Worm (Caenorhabditis elegans) whole organism, mixed stage, embryonic: ENCODE measurements around the gene K09D9.9.

Experiments used
- M03D4.4 ChIP-seq: sonication (generic microtip); optimal IDR thresholded peaks from 2 replicates; lab custom pipeline; 2017; ENCODE audit warnings: mild to moderate bottlenecking, missing genetic modification characterization, missing compliant biosample characterization
- bed-3 ChIP-seq: fragments of 200-800 bp; sonication (Bioruptor generic); optimal IDR thresholded peaks from 3 replicates; lab custom pipeline; 2018; ENCODE audit warnings: mild to moderate bottlenecking, missing genetic modification characterization, moderate library complexity, missing compliant biosample characterization
- blmp-1 ChIP-seq: fragments of 150-350 bp; optimal IDR thresholded peaks from 2 replicates; lab custom pipeline; 2014; ENCODE audit warnings: missing biosample characterization, missing genetic modification characterization
- ceh-39 ChIP-seq: fragments of 150-350 bp; optimal IDR thresholded peaks from 2 replicates; lab custom pipeline; 2014; ENCODE audit warnings: missing biosample characterization, missing genetic modification characterization
- ceh-43 ChIP-seq: fragments of 200-800 bp; sonication (Bioruptor generic); optimal IDR thresholded peaks from 2 replicates; lab custom pipeline; 2018; ENCODE audit warnings: mild to moderate bottlenecking, missing genetic modification characterization, moderate library complexity, missing compliant biosample characterization
- ceh-83 ChIP-seq: fragments of 200-800 bp; sonication (Bioruptor generic); optimal IDR thresholded peaks from 2 replicates; lab custom pipeline; 2018; ENCODE audit warnings: mild to moderate bottlenecking, missing genetic modification characterization, missing compliant biosample characterization
- ces-1 ChIP-seq: fragments of 150-350 bp; optimal IDR thresholded peaks from 2 replicates; lab custom pipeline; 2014; ENCODE audit warnings: missing biosample characterization, missing genetic modification reagents, missing genetic modification characterization
- cnd-1 ChIP-seq: fragments of 200-800 bp; sonication (Bioruptor generic); optimal IDR thresholded peaks from 2 replicates; lab custom pipeline; 2018; ENCODE audit warnings: mild to moderate bottlenecking, missing genetic modification characterization, missing compliant biosample characterization
- drap-1 ChIP-seq: fragments of 200-800 bp; sonication (Bioruptor generic); optimal IDR thresholded peaks from 3 replicates; lab custom pipeline; 2018; ENCODE audit warnings: mild to moderate bottlenecking, missing genetic modification characterization, missing compliant biosample characterization
- elt-1 ChIP-seq: sonication (generic microtip); optimal IDR thresholded peaks from 2 replicates; lab custom pipeline; 2017; ENCODE audit warnings: missing genetic modification characterization, mild to moderate bottlenecking, missing compliant biosample characterization, antibody characterized with exemption, moderate library complexity, borderline replicate concordance; ENCODE audit not compliant: insufficient read depth
- elt-3 ChIP-seq: fragments of 150-350 bp; optimal IDR thresholded peaks from 2 replicates; lab custom pipeline; 2014; ENCODE audit warnings: missing biosample characterization, missing genetic modification characterization
- flh-1 ChIP-seq: fragments of 200-800 bp; sonication (Bioruptor generic); optimal IDR thresholded peaks from 2 replicates; lab custom pipeline; 2018; ENCODE audit warnings: mild to moderate bottlenecking, missing genetic modification characterization, moderate library complexity, missing compliant biosample characterization
- ham-2 ChIP-seq: fragments of 200-800 bp; sonication (Bioruptor generic); optimal IDR thresholded peaks from 2 replicates; lab custom pipeline; 2018; ENCODE audit warnings: mild to moderate bottlenecking, missing genetic modification characterization, missing compliant biosample characterization
- hlh-1 ChIP-seq: fragments of 150-350 bp; optimal IDR thresholded peaks from 2 replicates; lab custom pipeline; 2014; ENCODE audit warnings: missing biosample characterization, missing genetic modification reagents, missing genetic modification characterization
- lin-13 ChIP-seq: fragments of 150-350 bp; optimal IDR thresholded peaks from 2 replicates; lab custom pipeline; 2014; ENCODE audit warnings: missing biosample characterization, missing genetic modification characterization
- lin-32 ChIP-seq: fragments of 200-800 bp; sonication (Bioruptor generic); optimal IDR thresholded peaks from 2 replicates; lab custom pipeline; 2018; ENCODE audit warnings: mild to moderate bottlenecking, missing genetic modification characterization, missing compliant biosample characterization
- lsy-2 ChIP-seq: fragments of 150-350 bp; optimal IDR thresholded peaks from 2 replicates; lab custom pipeline; 2014; ENCODE audit warnings: missing biosample characterization, missing genetic modification characterization
- mab-5 ChIP-seq: fragments of 150-350 bp; optimal IDR thresholded peaks from 2 replicates; lab custom pipeline; 2014; ENCODE audit warnings: missing biosample characterization, missing genetic modification characterization
- mep-1 ChIP-seq: fragments of 150-350 bp; optimal IDR thresholded peaks from 2 replicates; lab custom pipeline; 2017; ENCODE audit warnings: missing biosample characterization, missing genetic modification reagents, missing genetic modification characterization, inconsistent platforms
- mls-2 ChIP-seq: sonication (generic microtip); optimal IDR thresholded peaks from 2 replicates; lab custom pipeline; 2016; ENCODE audit warnings: mild to moderate bottlenecking, missing genetic modification characterization, moderate library complexity, missing compliant biosample characterization
- nhr-12 ChIP-seq: fragments of 150-350 bp; optimal IDR thresholded peaks from 2 replicates; lab custom pipeline; 2014; ENCODE audit warnings: missing biosample characterization, missing genetic modification characterization
- nhr-2 ChIP-seq: fragments of 150-350 bp; optimal IDR thresholded peaks from 2 replicates; lab custom pipeline; 2014; ENCODE audit warnings: missing biosample characterization, missing genetic modification characterization
- nhr-237 ChIP-seq: fragments of 150-350 bp; optimal IDR thresholded peaks from 2 replicates; lab custom pipeline; 2014; ENCODE audit warnings: missing biosample characterization, missing genetic modification characterization
- nhr-28 ChIP-seq: fragments of 150-350 bp; optimal IDR thresholded peaks from 2 replicates; lab custom pipeline; 2014; ENCODE audit warnings: missing biosample characterization, missing genetic modification characterization
- nhr-76 ChIP-seq: sonication (generic microtip); optimal IDR thresholded peaks from 2 replicates; lab custom pipeline; 2017; ENCODE audit warnings: missing biosample characterization, missing genetic modification characterization
- pha-4 ChIP-seq: fragments of 150-350 bp; optimal IDR thresholded peaks from 2 replicates; lab custom pipeline; 2018; ENCODE audit warnings: missing biosample characterization, missing genetic modification reagents, missing genetic modification characterization
- sem-2 ChIP-seq: fragments of 200-800 bp; sonication (Bioruptor generic); optimal IDR thresholded peaks from 2 replicates; lab custom pipeline; 2018; ENCODE audit warnings: mild to moderate bottlenecking, missing genetic modification characterization, missing compliant biosample characterization
- snpc-4 ChIP-seq: fragments of 150-350 bp; optimal IDR thresholded peaks from 2 replicates; lab custom pipeline; 2014; ENCODE audit warnings: missing biosample characterization, missing genetic modification characterization
- sptf-1 ChIP-seq: sonication (generic microtip); optimal IDR thresholded peaks from 2 replicates; lab custom pipeline; 2017; ENCODE audit warnings: mild to moderate bottlenecking, missing genetic modification characterization, moderate library complexity, missing compliant biosample characterization
- tbx-8 ChIP-seq: fragments of 200-800 bp; sonication (Bioruptor generic); optimal IDR thresholded peaks from 2 replicates; lab custom pipeline; 2018; ENCODE audit warnings: mild to moderate bottlenecking, missing genetic modification characterization, moderate library complexity, missing compliant biosample characterization
- unc-120 ChIP-seq: sonication (generic microtip); optimal IDR thresholded peaks from 2 replicates; lab custom pipeline; 2017; ENCODE audit warnings: missing genetic modification characterization, missing compliant biosample characterization; ENCODE audit not compliant: poor library complexity, severe bottlenecking
- unc-39 ChIP-seq: fragments of 150-350 bp; optimal IDR thresholded peaks from 2 replicates; lab custom pipeline; 2014; ENCODE audit warnings: missing biosample characterization, missing genetic modification characterization
- unc-62 ChIP-seq: fragments of 150-350 bp; optimal IDR thresholded peaks from 2 replicates; lab custom pipeline; 2014; ENCODE audit warnings: missing biosample characterization, missing genetic modification reagents, missing genetic modification characterization
- ztf-11 ChIP-seq: fragments of 150-350 bp; optimal IDR thresholded peaks from 2 replicates; lab custom pipeline; 2014; ENCODE audit warnings: missing biosample characterization, missing genetic modification characterization

K09D9.9 gene

DNA sequence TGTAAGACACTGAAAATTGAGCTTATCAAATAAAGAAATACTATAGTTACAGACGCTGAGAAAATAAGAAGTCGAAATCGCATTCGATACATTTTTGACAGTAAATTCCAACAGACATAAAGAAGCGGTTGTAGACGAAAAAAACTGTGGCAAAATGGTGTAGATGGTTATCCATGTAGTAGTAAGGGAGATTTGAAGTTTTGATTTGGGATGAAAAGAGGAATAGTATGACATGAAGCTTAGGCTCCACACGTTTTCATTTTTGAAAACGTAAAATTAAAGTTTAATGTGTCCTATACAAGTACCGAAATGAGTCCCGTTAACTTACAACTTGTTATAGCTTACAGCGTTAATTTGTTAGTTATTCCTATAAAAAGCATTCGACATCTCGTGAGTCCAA lies at the start of gene K09D9.9:
TSS of gene K09D9.9 (minus strand) at position 101 of the 400 bp plus-strand sequence.
- TF ChIP-seq unc-62, result no peak
- no peak for TF ChIP-seq nhr-12 (tag; lab: Kevin White, UChicago)
- TF ChIP-seq elt-1, result no peak
- TF ChIP-seq hlh-1, result no peak
- no peak for TF ChIP-seq unc-120 (tag; lab: Kevin White, UChicago)
- TF ChIP-seq unc-39 (tag; lab: Kevin White, UChicago), result no peak
- no peak for TF ChIP-seq blmp-1 (tag; lab: Kevin White, UChicago)
- no peak for TF ChIP-seq ceh-39
- TF ChIP-seq ceh-43 (GFP tag; lab: Kevin White, UChicago), result no peak
- no peak for TF ChIP-seq cnd-1 (tag; lab: Kevin White, UChicago)
- TF ChIP-seq nhr-76 (tag; lab: Kevin White, UChicago), result no peak
- no peak for TF ChIP-seq mls-2
- TF ChIP-seq ztf-11 (tag; lab: Kevin White, UChicago), result no peak
- TF ChIP-seq sem-2 (GFP tag; lab: Kevin White, UChicago), result no peak
- no peak for TF ChIP-seq flh-1 (GFP tag; lab: Kevin White, UChicago)
- TF ChIP-seq nhr-28 (tag; lab: Kevin White, UChicago), result no peak
- TF ChIP-seq sptf-1 (tag; lab: Kevin White, UChicago), result no peak
- no peak for TF ChIP-seq lin-13 (tag; lab: Kevin White, UChicago)

DNA sequence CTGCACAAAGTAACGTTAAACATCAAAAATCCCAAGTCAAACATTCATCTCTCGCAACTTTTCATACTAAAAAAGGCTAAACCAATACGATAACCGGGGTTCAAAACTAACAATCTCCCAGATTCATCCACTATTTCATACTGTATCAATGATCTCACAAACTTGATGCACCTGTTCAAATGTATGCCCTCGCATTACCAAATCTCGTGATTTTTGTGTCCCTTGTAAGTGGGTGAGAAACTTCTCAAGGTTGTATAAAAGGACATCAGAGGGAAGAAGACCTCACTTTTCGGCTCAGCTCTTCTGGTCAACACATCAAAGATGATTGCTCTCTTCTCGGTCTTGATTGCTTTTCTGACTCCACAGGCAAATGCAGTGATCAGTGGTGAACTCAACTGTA lies 49.7 kb upstream of the K09D9.9 start, which contains the start of gene phat-3:
TSS of gene phat-3 (plus strand) at position 301 of the 400 bp plus-strand sequence.
- TF ChIP-seq nhr-237 (tag; lab: Kevin White, UChicago) (no peak), unc-62 (no peak), nhr-12 (tag; lab: Kevin White, UChicago) (no peak), unc-39 (tag; lab: Kevin White, UChicago) (no peak), ces-1 (GFP tag; lab: Kevin White, UChicago) (no peak), mep-1 (tag; lab: Kevin White, UChicago) (no peak), pha-4 (tag; lab: Kevin White, UChicago) (no peak), ceh-43 (GFP tag; lab: Kevin White, UChicago) (no peak), unc-120 (tag; lab: Kevin White, UChicago) (no peak), bed-3 (GFP tag; lab: Kevin White, UChicago) (no peak), tbx-8 (GFP tag; lab: Kevin White, UChicago) (no peak), elt-3 (tag; lab: Kevin White, UChicago) (no peak), M03D4.4 (tag; lab: Kevin White, UChicago) (no peak), mls-2 (no peak), blmp-1 (tag; lab: Kevin White, UChicago) (no peak), nhr-28 (tag; lab: Kevin White, UChicago) (no peak), flh-1 (GFP tag; lab: Kevin White, UChicago) (no peak)

- TF ChIP-seq tbx-8 (GFP tag; lab: Kevin White, UChicago), result no peak
- no peak for TF ChIP-seq flh-1 (GFP tag; lab: Kevin White, UChicago)
- TF ChIP-seq nhr-237 (tag; lab: Kevin White, UChicago), result no peak
- no peak for TF ChIP-seq nhr-28 (tag; lab: Kevin White, UChicago)
- no peak for TF ChIP-seq elt-3 (tag; lab: Kevin White, UChicago)
- no peak for TF ChIP-seq unc-39 (tag; lab: Kevin White, UChicago)
- TF ChIP-seq mep-1 (tag; lab: Kevin White, UChicago), result no peak
- no peak for TF ChIP-seq mls-2
- no peak for TF ChIP-seq bed-3 (GFP tag; lab: Kevin White, UChicago)
- no peak for TF ChIP-seq drap-1 (GFP tag; lab: Kevin White, UChicago)
- no peak for TF ChIP-seq lin-13 (tag; lab: Kevin White, UChicago)
- TF ChIP-seq ceh-43 (GFP tag; lab: Kevin White, UChicago), result no peak
- TF ChIP-seq mab-5 (tag; lab: Kevin White, UChicago), result no peak
Measured at ce11 chrV:4041853-4042424, 48.0 kb upstream of the K09D9.9 start, which contains the start of the genes C49G7.10 and irg-2. C49G7.10 (minus strand) TSS chrV:4042021. irg-2 (plus strand) TSS chrV:4042181.

ce11 chrV:4038557-4038956 lies 44.6 kb upstream of the K09D9.9 start:
- TF ChIP-seq blmp-1 (tag; lab: Kevin White, UChicago) (no peak), unc-39 (tag; lab: Kevin White, UChicago) (no peak), M03D4.4 (tag; lab: Kevin White, UChicago) (no peak), unc-120 (tag; lab: Kevin White, UChicago) (no peak), ham-2 (GFP tag; lab: Kevin White, UChicago) (no peak), cnd-1 (tag; lab: Kevin White, UChicago) (no peak), ztf-11 (tag; lab: Kevin White, UChicago) (no peak), hlh-1 (no peak), nhr-237 (tag; lab: Kevin White, UChicago) (no peak), nhr-28 (tag; lab: Kevin White, UChicago) (no peak), flh-1 (GFP tag; lab: Kevin White, UChicago) (no peak), ceh-39 (no peak), lsy-2 (tag; lab: Kevin White, UChicago) (no peak), ces-1 (GFP tag; lab: Kevin White, UChicago) (no peak), snpc-4 (tag; lab: Kevin White, UChicago) (no peak), lin-32 (GFP tag; lab: Kevin White, UChicago) (no peak), drap-1 (GFP tag; lab: Kevin White, UChicago) (no peak), nhr-2 (tag; lab: Kevin White, UChicago) (no peak), ceh-83 (GFP tag; lab: Kevin White, UChicago) (no peak)
